Fruit fly (Drosophila melanogaster): ENCODE data around the gene wntD.

DNA sequence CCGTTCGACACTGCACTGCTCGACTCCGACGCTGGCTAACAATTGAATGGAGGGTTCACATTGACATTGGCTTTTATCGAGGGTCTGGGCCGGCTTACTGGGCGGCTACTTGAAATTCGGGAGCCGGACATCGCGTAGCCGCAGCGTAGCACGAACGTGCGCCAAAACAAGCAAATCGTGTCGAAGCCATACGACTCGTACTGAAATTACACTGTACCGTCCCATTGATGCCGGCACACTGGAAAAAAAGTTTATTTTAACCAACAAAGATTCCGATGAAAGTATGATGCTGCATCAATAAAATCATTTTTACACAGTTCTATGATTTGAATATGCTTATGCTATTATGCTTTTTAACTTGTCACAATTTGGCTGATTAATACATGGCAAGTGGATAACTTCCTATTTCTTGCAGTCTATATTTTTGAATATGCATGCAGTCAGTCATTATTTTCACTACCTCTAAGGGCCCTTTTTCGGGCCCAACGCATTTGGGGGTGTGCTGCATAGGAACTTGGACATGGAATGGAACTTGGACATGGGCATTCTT lies 4.2 kb downstream of the wntD start, which contains the start of gene apn:
- TF ChIP-seq chn (GFP tag; optimal IDR thresholded peaks at IDR 0.05) (no peak), Fer1 (GFP tag; optimal IDR thresholded peaks at IDR 0.05) (no peak), eve (GFP tag; optimal IDR thresholded peaks at IDR 0.05) (no peak), Dll (GFP tag; IDR thresholded peaks at IDR 0.05; ENCODE audit: partially characterized antibody) (no peak), mam (GFP tag; optimal IDR thresholded peaks at IDR 0.05) (no peak), ro (GFP tag; IDR thresholded peaks at IDR 0.05) (no peak), CG9609 (GFP tag; optimal IDR thresholded peaks at IDR 0.05) (no peak), CG12299 (tag; optimal IDR thresholded peaks at IDR 0.05) (no peak), nmo (GFP tag; optimal IDR thresholded peaks at IDR 0.05) (peak; percentile 4), inv (GFP tag; IDR thresholded peaks at IDR 0.05; ENCODE audit: partially characterized antibody) (no peak)
